Fruit fly (Drosophila melanogaster) whole organism, embryonic: ENCODE results near the gene CG4020.

Experiments
- Awh ChIP-seq: fragments of 200-800 bp; sonication (Bioruptor generic); IDR thresholded peaks from 2 replicates; pipeline ENCODE4, ENCODE4 v1.3.6; 2022; ENCODE audit warnings: missing biosample characterization, missing genetic modification characterization
- CG10274 ChIP-seq: fragments of 200-800 bp; sonication (Bioruptor generic); optimal IDR thresholded peaks from 3 replicates; lab custom pipeline; 2017; ENCODE audit warnings: missing biosample characterization, mild to moderate bottlenecking, missing genetic modification characterization
- CG10462 ChIP-seq: fragments of 200-800 bp; sonication (Bioruptor generic); optimal IDR thresholded peaks from 2 replicates; lab custom pipeline; 2016; ENCODE audit warnings: missing biosample characterization, missing genetic modification characterization
- CG10654 ChIP-seq: fragments of 200-800 bp; sonication (Bioruptor generic); optimal IDR thresholded peaks from 2 replicates; lab custom pipeline; 2016; ENCODE audit warnings: missing biosample characterization, missing genetic modification characterization
- CG12942 ChIP-seq: fragments of 200-800 bp; sonication (Bioruptor generic); optimal IDR thresholded peaks from 3 replicates; lab custom pipeline; 2016; ENCODE audit warnings: missing biosample characterization, missing genetic modification characterization
- CG13287 ChIP-seq: fragments of 200-800 bp; sonication (Bioruptor generic); IDR thresholded peaks from 2 replicates; pipeline ENCODE4 v1.3.6; 2022; ENCODE audit warnings: missing biosample characterization, missing genetic modification characterization; ENCODE audit not compliant: partially characterized antibody
- CG14014 ChIP-seq: fragments of 200-800 bp; sonication (Bioruptor generic); IDR thresholded peaks from 2 replicates; pipeline ENCODE4 v1.3.6; 2022; ENCODE audit warnings: missing biosample characterization, missing genetic modification characterization
- CG14050 ChIP-seq: fragments of 200-800 bp; sonication (Bioruptor generic); IDR thresholded peaks from 3 replicates; pipeline ENCODE4 v1.3.6; 2022; ENCODE audit warnings: missing biosample characterization, missing genetic modification characterization
- CG14860 ChIP-seq: fragments of 200-800 bp; sonication (Bioruptor generic); IDR thresholded peaks from 3 replicates; pipeline ENCODE4 v1.3.6; 2022; ENCODE audit warnings: missing biosample characterization, missing genetic modification characterization; ENCODE audit not compliant: partially characterized antibody
- CG15514 ChIP-seq: fragments of 200-800 bp; sonication (Bioruptor generic); optimal IDR thresholded peaks from 3 replicates; lab custom pipeline; 2017; ENCODE audit warnings: missing biosample characterization, missing genetic modification characterization, mild to moderate bottlenecking, moderate library complexity, missing genetic modification reagents
- CG3281 ChIP-seq: fragments of 200-800 bp; sonication (Bioruptor generic); optimal IDR thresholded peaks from 3 replicates; lab custom pipeline; 2017; ENCODE audit warnings: missing biosample characterization, mild to moderate bottlenecking, missing genetic modification characterization
- CG4282 ChIP-seq: fragments of 200-800 bp; sonication (Bioruptor generic); optimal IDR thresholded peaks from 2 replicates; lab custom pipeline; 2016; ENCODE audit warnings: missing biosample characterization, missing genetic modification characterization
- CG4328 ChIP-seq: fragments of 200-800 bp; sonication (Bioruptor generic); optimal IDR thresholded peaks from 3 replicates; lab custom pipeline; 2017; ENCODE audit warnings: missing biosample characterization, missing genetic modification reagents, missing genetic modification characterization
- CG4404 ChIP-seq: fragments of 200-800 bp; sonication (Bioruptor generic); IDR thresholded peaks from 2 replicates; pipeline ENCODE4 v1.3.6; 2022; ENCODE audit warnings: missing biosample characterization, missing genetic modification characterization
- CG4854 ChIP-seq: fragments of 200-800 bp; sonication (Bioruptor generic); optimal IDR thresholded peaks from 2 replicates; lab custom pipeline; 2016; ENCODE audit warnings: missing biosample characterization, missing genetic modification characterization, inconsistent platforms
- CHES-1-like ChIP-seq: fragments of 200-800 bp; sonication (Bioruptor generic); optimal IDR thresholded peaks from 2 replicates; lab custom pipeline; 2016; ENCODE audit warnings: missing biosample characterization, missing genetic modification characterization
- Chrac-16 ChIP-seq: fragments of 200-800 bp; sonication (Bioruptor generic); optimal IDR thresholded peaks from 3 replicates; lab custom pipeline; 2016; ENCODE audit warnings: missing biosample characterization, missing genetic modification characterization
- Dad ChIP-seq: fragments of 200-800 bp; sonication (Bioruptor generic); optimal IDR thresholded peaks from 3 replicates; lab custom pipeline; 2016; ENCODE audit warnings: missing biosample characterization, missing genetic modification characterization
- Dbx ChIP-seq: fragments of 200-800 bp; sonication (Bioruptor generic); IDR thresholded peaks from 3 replicates; pipeline ENCODE4 v1.3.6; 2022; ENCODE audit warnings: missing biosample characterization, missing genetic modification characterization
- Dip2 ChIP-seq: fragments of 200-800 bp; sonication (Bioruptor generic); IDR thresholded peaks from 2 replicates; pipeline ENCODE4 v1.3.6; 2022; ENCODE audit warnings: missing biosample characterization, missing genetic modification characterization
- Ets97D ChIP-seq: fragments of 200-800 bp; sonication (Bioruptor generic); optimal IDR thresholded peaks from 3 replicates; lab custom pipeline; 2016; ENCODE audit warnings: missing biosample characterization, missing genetic modification characterization
- HLH54F ChIP-seq: fragments of 200-800 bp; sonication (Bioruptor generic); optimal IDR thresholded peaks from 3 replicates; lab custom pipeline; 2016; ENCODE audit warnings: missing biosample characterization, missing genetic modification characterization
- Mes4 ChIP-seq: fragments of 200-800 bp; sonication (Bioruptor generic); optimal IDR thresholded peaks from 2 replicates; lab custom pipeline; 2016; ENCODE audit warnings: missing biosample characterization, missing genetic modification characterization
- NFAT ChIP-seq: fragments of 200-800 bp; sonication (Bioruptor generic); IDR thresholded peaks from 2 replicates; pipeline ENCODE4 v1.3.6; 2022; ENCODE audit warnings: missing biosample characterization, missing genetic modification characterization
- Oli ChIP-seq: fragments of 200-800 bp; sonication (Bioruptor generic); optimal IDR thresholded peaks from 2 replicates; lab custom pipeline; 2018; ENCODE audit warnings: missing biosample characterization, mild to moderate bottlenecking, missing genetic modification characterization, moderate library complexity
- Scr ChIP-seq: fragments of 200-800 bp; sonication (Bioruptor generic); IDR thresholded peaks from 2 replicates; pipeline ENCODE4 v1.3.6; 2022; ENCODE audit warnings: missing biosample characterization, missing genetic modification characterization; ENCODE audit not compliant: partially characterized antibody
- bowl ChIP-seq: fragments of 200-800 bp; sonication (Bioruptor generic); IDR thresholded peaks from 2 replicates; pipeline ENCODE4 v1.3.6; 2022; ENCODE audit warnings: missing biosample characterization, missing genetic modification characterization
- chn ChIP-seq: fragments of 200-800 bp; sonication (Bioruptor generic); optimal IDR thresholded peaks from 2 replicates; lab custom pipeline; 2016; ENCODE audit warnings: missing biosample characterization, missing genetic modification characterization
- ci ChIP-seq: fragments of 200-800 bp; sonication (Bioruptor generic); IDR thresholded peaks from 3 replicates; pipeline ENCODE4 v1.3.6; 2022; ENCODE audit warnings: missing biosample characterization, missing genetic modification characterization
- crc ChIP-seq: fragments of 200-800 bp; sonication (Bioruptor generic); optimal IDR thresholded peaks from 2 replicates; lab custom pipeline; 2016; ENCODE audit warnings: missing biosample characterization, missing genetic modification characterization
- cwo ChIP-seq: fragments of 200-800 bp; sonication (Bioruptor generic); optimal IDR thresholded peaks from 3 replicates; lab custom pipeline; 2017; ENCODE audit warnings: missing biosample characterization, missing genetic modification characterization, mild to moderate bottlenecking, moderate library complexity, missing genetic modification reagents
- dan ChIP-seq: fragments of 200-800 bp; sonication (Bioruptor generic); IDR thresholded peaks from 2 replicates; pipeline ENCODE4 v1.3.6; 2022; ENCODE audit warnings: missing biosample characterization, missing genetic modification characterization
- dysf ChIP-seq: fragments of 200-800 bp; sonication (Bioruptor generic); IDR thresholded peaks from 3 replicates; pipeline ENCODE4 v1.3.6; 2022; ENCODE audit warnings: missing biosample characterization, missing genetic modification characterization
- eve ChIP-seq, 2 experiments: fragments of >200 bp; optimal IDR thresholded peaks; 2 replicates each; lab custom pipeline; 2017; ENCODE audit warnings: missing biosample characterization in 2 of 2, missing genetic modification characterization in 2 of 2
- fu2 ChIP-seq: fragments of 200-800 bp; sonication (Bioruptor generic); optimal IDR thresholded peaks from 2 replicates; lab custom pipeline; 2016; ENCODE audit warnings: missing biosample characterization, missing genetic modification characterization
- gem ChIP-seq: fragments of 200-800 bp; sonication (Bioruptor generic); optimal IDR thresholded peaks from 2 replicates; lab custom pipeline; 2019; ENCODE audit warnings: missing biosample characterization, mild to moderate bottlenecking, missing genetic modification characterization, moderate library complexity
- klu ChIP-seq: fragments of 200-800 bp; sonication (Bioruptor generic); IDR thresholded peaks from 2 replicates; pipeline ENCODE4 v1.3.6; 2022; ENCODE audit warnings: missing biosample characterization, missing genetic modification characterization
- kni ChIP-seq: fragments of 200-800 bp; sonication (Bioruptor generic); optimal IDR thresholded peaks from 3 replicates; lab custom pipeline; 2017; ENCODE audit warnings: mild to moderate bottlenecking, missing biosample characterization, missing genetic modification reagents, missing genetic modification characterization
- knrl ChIP-seq: fragments of 200-800 bp; sonication (Bioruptor generic); IDR thresholded peaks from 3 replicates; pipeline ENCODE4 v1.3.6; 2022; ENCODE audit warnings: missing biosample characterization, missing genetic modification characterization; ENCODE audit not compliant: partially characterized antibody
- lbe ChIP-seq: fragments of 200-800 bp; sonication (Bioruptor generic); optimal IDR thresholded peaks from 2 replicates; lab custom pipeline; 2016; ENCODE audit warnings: missing biosample characterization, mild to moderate bottlenecking, missing genetic modification characterization
- lilli ChIP-seq: fragments of 200-800 bp; sonication (Bioruptor generic); optimal IDR thresholded peaks from 3 replicates; lab custom pipeline; 2016; ENCODE audit warnings: missing biosample characterization, missing genetic modification characterization
- mam ChIP-seq: fragments of 200-800 bp; sonication (Bioruptor generic); optimal IDR thresholded peaks from 3 replicates; lab custom pipeline; 2016; ENCODE audit warnings: missing biosample characterization, missing genetic modification characterization
- schlank ChIP-seq: fragments of 200-800 bp; sonication (Bioruptor generic); optimal IDR thresholded peaks from 2 replicates; lab custom pipeline; 2018; ENCODE audit warnings: missing biosample characterization, mild to moderate bottlenecking, missing genetic modification characterization
- shn ChIP-seq: fragments of 200-800 bp; sonication (Bioruptor generic); optimal IDR thresholded peaks from 3 replicates; lab custom pipeline; 2016; ENCODE audit warnings: missing biosample characterization, missing genetic modification characterization
- stc ChIP-seq: fragments of 200-800 bp; sonication (Bioruptor generic); IDR thresholded peaks from 2 replicates; pipeline ENCODE4 v1.3.6; 2022; ENCODE audit warnings: missing biosample characterization, missing genetic modification characterization
- vnd ChIP-seq: fragments of 200-800 bp; sonication (Bioruptor generic); IDR thresholded peaks from 3 replicates; pipeline ENCODE4 v1.3.6; 2022; ENCODE audit warnings: missing biosample characterization, missing genetic modification characterization; ENCODE audit not compliant: partially characterized antibody
- z ChIP-seq: fragments of 200-800 bp; sonication (Bioruptor generic); IDR thresholded peaks from 3 replicates; pipeline ENCODE4 v1.3.6; 2022; ENCODE audit warnings: missing biosample characterization, missing genetic modification characterization
- zfh1 ChIP-seq: fragments of 200-800 bp; sonication (Bioruptor generic); IDR thresholded peaks from 3 replicates; pipeline ENCODE4 v1.3.6; 2022; ENCODE audit warnings: missing biosample characterization, missing genetic modification characterization

The CG4020 gene

DNA sequence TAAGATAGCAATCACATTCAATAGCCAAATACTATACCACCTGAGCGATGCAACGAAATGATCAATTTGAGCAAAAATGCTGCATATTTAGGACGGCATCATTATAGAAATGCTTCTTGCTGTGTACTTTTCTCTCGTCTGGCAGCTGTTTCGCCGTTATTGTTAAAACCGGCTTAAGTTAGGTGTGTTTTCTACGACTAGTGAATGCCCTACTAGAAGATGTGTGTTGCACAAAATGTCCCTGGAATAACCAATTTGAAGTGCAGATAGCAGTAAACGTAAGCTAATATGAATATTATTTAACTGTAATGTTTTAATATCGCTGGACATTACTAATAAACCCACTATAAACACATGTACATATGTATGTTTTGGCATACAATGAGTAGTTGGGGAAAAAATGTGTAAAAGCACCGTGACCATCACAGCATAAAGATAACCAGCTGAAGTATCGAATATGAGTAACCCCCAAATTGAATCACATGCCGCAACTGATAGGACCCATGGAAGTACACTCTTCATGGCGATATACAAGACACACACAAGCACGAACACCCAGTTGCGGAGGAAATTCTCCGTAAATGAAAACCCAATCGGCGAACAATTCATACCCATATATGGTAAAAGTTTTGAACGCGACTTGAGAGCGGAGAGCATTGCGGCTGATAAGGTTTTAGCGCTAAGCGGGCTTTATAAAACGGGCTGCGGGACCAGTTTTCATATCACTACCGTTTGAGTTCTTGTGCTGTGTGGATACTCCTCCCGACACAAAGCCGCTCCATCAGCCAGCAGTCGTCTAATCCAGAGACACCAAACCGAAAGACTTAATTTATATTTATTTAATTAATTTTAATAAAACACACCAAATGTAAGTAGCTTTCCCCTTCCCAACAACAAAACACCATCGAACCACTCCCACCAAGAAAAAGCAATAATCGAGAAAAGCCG, 5.1 kb upstream of the CG4020 start, which contains the start of gene Act5C (continued):
- peak; percentile 85 for TF ChIP-seq fu2
- TF ChIP-seq Ets97D (GFP tag; lab: Kevin White, UChicago), result peak; percentile 83
- TF ChIP-seq zfh1 (GFP tag; lab: Robert Waterston, UW), result peak; percentile 97
- peak; percentile 59 for TF ChIP-seq CG4328 (GFP tag; lab: Kevin White, UChicago)
- no peak for TF ChIP-seq Scr (GFP tag; lab: Robert Waterston, UW)
- TF ChIP-seq crc (GFP tag; lab: Kevin White, UChicago), result peak; percentile 94
- peak; percentile 90 for TF ChIP-seq CG14050
- peak; percentile 92 for TF ChIP-seq shn (GFP tag; lab: Kevin White, UChicago)
- TF ChIP-seq knrl (GFP tag; lab: Robert Waterston, UW), result no peak
- TF ChIP-seq dan (GFP tag; lab: Robert Waterston, UW), result peak; percentile 83
- TF ChIP-seq CG12942, result peak; percentile 90
- peak; percentile 90 for TF ChIP-seq Dad (GFP tag; lab: Kevin White, UChicago)
- peak; percentile 92 for TF ChIP-seq CG10462
- TF ChIP-seq Mes4 (GFP tag; lab: Kevin White, UChicago), result peak; percentile 90
- peak; percentile 92 for TF ChIP-seq stc (GFP tag; lab: Robert Waterston, UW)
- peak; percentile 92 for TF ChIP-seq CG10654
- TF ChIP-seq dysf (GFP tag; lab: Robert Waterston, UW), result peak; percentile 95
- TF ChIP-seq klu (GFP tag; lab: Robert Waterston, UW), result peak; percentile 77
- peak; percentile 89 for TF ChIP-seq NFAT
- TF ChIP-seq HLH54F (GFP tag; lab: Kevin White, UChicago), result peak; percentile 90
- TF ChIP-seq eve (GFP tag; optimal IDR thresholded peaks at IDR 0.05; lab: Kevin White, UChicago), result peak in 1 of 2 experiments; percentile 56
- TF ChIP-seq Awh (GFP tag; lab: Robert Waterston, UW), result peak; percentile 92
- TF ChIP-seq lbe (GFP tag; lab: Kevin White, UChicago), result peak; percentile 96
- peak; percentile 91 for TF ChIP-seq CG3281
- TF ChIP-seq Chrac-16 (GFP tag; lab: Kevin White, UChicago), result peak; percentile 94
- peak; percentile 85 for TF ChIP-seq schlank (tag; lab: Kevin White, UChicago)
- peak; percentile 79 for TF ChIP-seq CG4282 (GFP tag; lab: Kevin White, UChicago)
- peak; percentile 92 for TF ChIP-seq mam
- TF ChIP-seq CG15514 (GFP tag; lab: Kevin White, UChicago), result peak; percentile 80
- peak; percentile 96 for TF ChIP-seq lilli (GFP tag; lab: Kevin White, UChicago)
- peak; percentile 89; the same call in 2 of the 3 replicates for TF ChIP-seq Dbx (GFP tag; lab: Robert Waterston, UW)
- peak; percentile 90 for TF ChIP-seq CG4404 (GFP tag; lab: Robert Waterston, UW)
- peak; percentile 97 for TF ChIP-seq gem (tag; lab: Kevin White, UChicago)
- no peak for TF ChIP-seq vnd (GFP tag; lab: Robert Waterston, UW)
- no peak for TF ChIP-seq CG14860 (GFP tag; lab: Robert Waterston, UW)
- TF ChIP-seq z (GFP tag; lab: Robert Waterston, UW), result peak; percentile 50; the same call in 1 of the 3 replicates
- peak; percentile 96 for TF ChIP-seq chn (GFP tag; lab: Kevin White, UChicago)
- TF ChIP-seq CHES-1-like (GFP tag; lab: Kevin White, UChicago), result peak; percentile 94
- TF ChIP-seq ci, result peak; percentile 97
- TF ChIP-seq CG14014 (GFP tag; lab: Robert Waterston, UW), result peak; percentile 94
- TF ChIP-seq CG4854, result peak; percentile 93
- TF ChIP-seq cwo (GFP tag; lab: Kevin White, UChicago), result peak; percentile 82
- peak; percentile 81 for TF ChIP-seq bowl (GFP tag; lab: Robert Waterston, UW)
- 0 out of 2 replicates have a peak, but pooled peaks have one; percentile 16 for TF ChIP-seq Dip2 (GFP tag; lab: Robert Waterston, UW)
- peak; percentile 73 for TF ChIP-seq kni (GFP tag; lab: Kevin White, UChicago)
- TF ChIP-seq CG10274 (GFP tag; lab: Kevin White, UChicago), result peak; percentile 97
- no peak; the same call in 1 of the 2 replicates for TF ChIP-seq CG13287 (GFP tag; lab: Robert Waterston, UW)
- peak; percentile 95 for TF ChIP-seq Oli (tag; lab: Kevin White, UChicago)
